Fruit fly (Drosophila melanogaster) whole organism, larva: ENCODE measurements around the gene Polr1C.

ENCODE experiments used
- noc ChIP-seq: fragments of 200-800 bp; sonication (Bioruptor generic); optimal IDR thresholded peaks from 3 replicates; lab custom pipeline; 2019; ENCODE audit warnings: missing biosample characterization, mild to moderate bottlenecking, missing genetic modification characterization, moderate library complexity

The Polr1C gene

dm6 chr2L:4999389-5000032 is 30.7 kb downstream of the Polr1C start:
- peak; percentile 75 for TF ChIP-seq noc (tag; lab: Kevin White, UChicago)

dm6 chr2L:5000287-5000871 is 31.6 kb downstream of the Polr1C start:
- peak; percentile 87 for TF ChIP-seq noc (tag; lab: Kevin White, UChicago)

DNA sequence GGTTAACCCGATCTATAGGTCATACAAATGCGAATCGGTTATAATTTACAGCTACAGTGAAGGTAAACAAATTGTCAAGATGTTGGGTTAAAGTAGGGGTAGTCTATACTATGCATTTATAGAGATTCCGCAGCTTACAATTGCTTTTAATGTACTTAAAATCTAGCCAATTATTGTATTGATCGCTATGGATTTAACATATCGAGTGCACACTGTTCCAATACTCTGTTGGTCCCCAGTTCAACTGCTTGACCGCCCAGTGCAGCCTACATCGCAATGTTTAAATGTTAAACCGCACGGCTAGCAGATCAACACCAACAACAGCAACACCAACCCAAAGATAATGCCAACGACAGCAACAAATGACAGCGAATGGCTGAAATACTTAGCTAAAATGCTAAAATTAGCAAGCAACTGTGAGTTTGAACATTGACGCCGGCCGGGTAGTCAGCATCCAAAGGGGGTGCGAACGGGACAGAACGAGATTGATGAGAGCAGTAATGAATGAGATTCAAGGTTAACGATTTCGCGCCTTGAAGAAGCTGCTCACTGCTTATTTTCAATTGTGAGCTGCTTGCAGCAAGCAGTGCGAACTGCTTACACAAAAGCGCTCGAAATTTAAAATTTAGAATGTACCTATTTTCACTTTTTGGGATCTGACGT is 32.2 kb downstream of the Polr1C start:
- no peak for TF ChIP-seq noc (tag; lab: Kevin White, UChicago)

- TF ChIP-seq noc (tag; lab: Kevin White, UChicago), result no peak
Measured at dm6 chr2L:5001582-5001929, 32.8 kb downstream of the Polr1C start.

dm6 chr2L:5002031-5002430 is 33.2 kb downstream of the Polr1C start:
- no peak for TF ChIP-seq noc (tag; lab: Kevin White, UChicago)

DNA sequence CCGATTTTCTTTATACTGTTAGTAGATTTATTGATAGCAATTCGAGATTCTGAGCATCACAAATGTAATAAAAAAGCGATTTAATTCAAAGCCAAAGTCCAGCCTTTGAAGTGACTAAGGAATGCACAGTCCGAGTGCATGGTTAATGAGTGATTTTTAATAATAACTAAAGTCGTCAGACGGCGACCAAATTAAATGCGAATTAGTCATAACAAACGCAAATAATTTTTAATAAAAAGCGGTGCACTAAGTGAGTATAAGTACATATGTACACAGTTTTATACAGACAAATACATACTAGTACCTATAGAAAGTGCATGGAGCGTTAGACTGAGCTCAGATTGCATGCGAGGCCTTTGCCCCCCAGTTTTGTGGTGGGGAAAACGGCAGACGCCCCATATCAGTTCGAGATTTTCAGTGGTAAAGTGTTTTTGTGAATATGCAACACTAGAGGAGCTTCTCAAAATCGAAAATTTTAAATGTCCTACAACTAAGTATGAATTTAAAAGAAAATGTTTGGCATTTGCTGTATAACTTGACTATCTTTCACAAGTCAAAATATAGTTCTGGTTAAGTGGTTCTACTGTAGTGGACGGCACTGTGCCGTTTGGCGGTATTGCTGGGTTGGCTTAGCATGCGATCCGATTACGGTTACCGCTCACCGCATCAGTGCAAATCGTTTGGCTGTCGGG is 34.1 kb downstream of the Polr1C start:
- no peak for TF ChIP-seq noc (tag; lab: Kevin White, UChicago)

- TF ChIP-seq noc (tag; lab: Kevin White, UChicago), result no peak
Measured at dm6 chr2L:5003670-5004453, 35.1 kb downstream of the Polr1C start.

DNA sequence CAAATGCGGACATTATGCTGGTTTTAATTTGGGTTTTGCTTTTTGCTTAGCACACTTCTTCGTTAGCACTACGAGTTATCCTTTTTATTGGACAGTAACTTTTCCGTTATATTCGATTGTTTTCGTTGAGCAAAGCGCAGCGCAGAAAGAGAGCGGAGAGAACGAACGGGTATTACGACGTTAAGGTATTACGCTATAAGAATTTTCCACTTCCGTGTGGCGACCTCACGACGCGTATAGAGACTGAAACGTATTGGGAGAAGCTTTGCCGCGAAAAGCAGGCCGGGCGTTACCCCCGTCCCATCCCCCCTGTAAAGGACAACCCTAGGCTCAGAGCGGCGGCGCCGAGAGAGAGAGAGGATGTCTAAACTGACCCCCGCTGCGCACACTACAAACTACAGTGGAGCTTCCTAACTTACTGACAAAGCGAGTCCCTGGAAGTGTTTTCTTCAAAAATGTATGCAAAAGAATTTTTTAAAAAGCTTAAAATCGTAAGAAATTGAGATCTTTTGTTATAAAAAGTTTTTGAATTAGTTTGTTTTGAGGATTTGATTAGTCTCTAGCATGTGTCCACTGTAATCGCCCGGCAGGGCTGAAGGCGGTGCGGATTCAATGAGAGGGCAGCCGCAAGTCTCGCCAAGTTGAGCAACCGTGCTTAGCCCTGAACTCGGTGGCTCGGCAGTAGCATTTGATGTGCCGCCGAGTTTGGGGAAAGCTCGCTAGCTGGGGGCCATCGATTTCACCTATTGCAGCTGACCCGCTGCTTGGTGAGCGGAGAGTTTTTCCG is 36.1 kb downstream of the Polr1C start:
- TF ChIP-seq noc (tag; lab: Kevin White, UChicago), result peak; percentile 87

dm6 chr2L:5005464-5005764 is 36.6 kb downstream of the Polr1C start:
- no peak for TF ChIP-seq noc (tag; lab: Kevin White, UChicago)

dm6 chr2L:5006323-5006722 is 37.5 kb downstream of the Polr1C start:
- no peak for TF ChIP-seq noc (tag; lab: Kevin White, UChicago)

- peak; percentile 81 for TF ChIP-seq noc (tag; lab: Kevin White, UChicago)
Measured at dm6 chr2L:5007256-5007655, 38.5 kb downstream of the Polr1C start.

DNA sequence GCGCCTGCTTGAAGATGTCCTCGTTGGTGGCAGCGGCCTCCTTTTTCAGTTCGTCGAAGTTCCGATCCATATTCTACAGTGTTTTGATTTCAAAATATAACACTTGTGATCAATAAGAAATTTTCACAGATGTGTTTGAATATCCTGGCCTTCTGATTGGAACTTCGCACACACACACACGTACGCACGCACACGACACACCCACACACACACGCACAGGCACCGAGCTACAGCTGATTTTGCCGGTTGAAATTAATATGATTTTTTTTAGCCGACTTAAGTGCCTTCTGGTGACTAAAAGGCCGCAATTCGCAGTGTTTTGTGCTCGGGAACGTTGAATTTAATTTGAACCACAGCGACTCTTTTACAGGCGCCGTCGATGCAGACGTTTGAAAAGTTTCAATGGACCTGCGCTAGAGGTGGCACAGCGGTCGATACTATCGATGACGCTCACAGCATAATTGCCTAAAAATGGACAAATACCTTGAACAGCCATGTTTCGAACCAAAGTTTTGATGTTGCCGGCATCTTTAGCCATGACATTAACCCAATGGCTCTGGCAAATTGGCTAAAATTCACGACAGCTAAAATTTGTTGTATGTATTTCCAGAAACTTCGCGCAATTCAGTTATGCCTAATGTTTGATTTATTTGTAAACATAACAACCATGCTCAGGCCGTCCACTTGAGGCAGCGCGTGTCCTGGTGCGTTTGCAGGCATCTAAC is 40.7 kb downstream of the Polr1C start, which contains the start of gene Rtnl1:
Gene Rtnl1, minus strand, starts transcription at position 415 of the 725 bp plus-strand sequence.
- peak; percentile 42 for TF ChIP-seq noc (tag; lab: Kevin White, UChicago)

dm6 chr2L:5010784-5011260 is 42.0 kb downstream of the Polr1C start, which contains the start of the genes CG31917, Tfb5 and SelT:
Gene CG31917 (minus strand): TSS chr2L:5010834.
Gene Tfb5 (minus strand): TSS chr2L:5010834.
Gene SelT (plus strand): TSS chr2L:5010922.
- TF ChIP-seq noc (tag; lab: Kevin White, UChicago), result peak; percentile 78
